Worm (Caenorhabditis elegans): Measurements from ENCODE around the gene spdl-1.

- TF ChIP-seq ceh-36 (tag; optimal IDR thresholded peaks at IDR 0.05) (no peak), hmbx-1 (tag; optimal IDR thresholded peaks at IDR 0.05) (no peak), ama-1 (optimal IDR thresholded peaks at IDR 0.05) (no peak), flt-1 (GFP tag; IDR thresholded peaks at IDR 0.05) (no peak), tra-4 (tag; optimal IDR thresholded peaks at IDR 0.05) (no peak), B0310.2 (tag; optimal IDR thresholded peaks at IDR 0.05) (no peak)
Observed at ce11 chrII:7806872-7807271, 25.5 kb downstream of the spdl-1 start.

Data from whole organism, early embryonic.